Worm (Caenorhabditis elegans) whole organism, L1 larva: ENCODE data around the gene F54F2.7.
A peak's percentile ranks its signal among the peaks of the same experiment; 100 is the strongest.

ENCODE experiments used
- C04F5.9 ChIP-seq: sonication (generic microtip); optimal IDR thresholded peaks from 2 replicates; lab custom pipeline; 2016; ENCODE audit warnings: missing genetic modification characterization, missing compliant biosample characterization
- C34B4.2 ChIP-seq: sonication (generic microtip); optimal IDR thresholded peaks from 2 replicates; lab custom pipeline; 2017; ENCODE audit warnings: mild to moderate bottlenecking, missing genetic modification characterization, missing compliant biosample characterization
- Y116A8C.19 ChIP-seq: sonication (generic microtip); optimal IDR thresholded peaks from 2 replicates; lab custom pipeline; 2016; ENCODE audit warnings: missing compliant biosample characterization, missing genetic modification characterization, borderline replicate concordance
- ama-1 ChIP-seq: fragments of 150-350 bp; optimal IDR thresholded peaks from 2 replicates; lab custom pipeline; 2014
- blmp-1 ChIP-seq: fragments of 150-350 bp; optimal IDR thresholded peaks from 2 replicates; lab custom pipeline; 2014; ENCODE audit warnings: missing biosample characterization, missing genetic modification characterization
- ceh-88 ChIP-seq: fragments of 200-800 bp; sonication (Bioruptor generic); IDR thresholded peaks from 2 replicates; pipeline ENCODE4 v1.3.6; 2022; ENCODE audit warnings: missing genetic modification characterization, missing compliant biosample characterization
- ceh-90 ChIP-seq: sonication (generic microtip); optimal IDR thresholded peaks from 2 replicates; lab custom pipeline; 2016; ENCODE audit warnings: missing genetic modification characterization, missing compliant biosample characterization
- dsc-1 ChIP-seq: sonication (generic microtip); optimal IDR thresholded peaks from 2 replicates; lab custom pipeline; 2016; ENCODE audit warnings: mild to moderate bottlenecking, missing genetic modification characterization, missing compliant biosample characterization
- efl-1 ChIP-seq, 4 experiments: fragments of 150-350 bp; optimal IDR thresholded peaks in 3 of 4; peaks in 1 of 4; 1 replicate in 1 of 4; 2 replicates in 3 of 4; lab custom pipeline; 2014; ENCODE audit warnings: missing biosample characterization in 2 of 4, missing genetic modification characterization in 2 of 4, missing genetic modification reagents in 2 of 4
- efl-3 ChIP-seq: fragments of 200-800 bp; sonication (Bioruptor generic); optimal IDR thresholded peaks from 2 replicates; lab custom pipeline; 2018; ENCODE audit warnings: mild to moderate bottlenecking, missing genetic modification characterization, missing compliant biosample characterization
- egl-13 ChIP-seq: sonication (generic microtip); optimal IDR thresholded peaks from 2 replicates; lab custom pipeline; 2016; ENCODE audit warnings: missing genotype, missing genetic modification reagents, missing genetic modification characterization, missing compliant biosample characterization
- elt-2 ChIP-seq: sonication (generic microtip); optimal IDR thresholded peaks from 2 replicates; lab custom pipeline; 2016; ENCODE audit warnings: missing genetic modification characterization, mild to moderate bottlenecking, inconsistent platforms, missing compliant biosample characterization, missing genetic modification reagents
- elt-3 ChIP-seq, 6 experiments: fragments of 150-350 bp in 1 of 6; sonication (generic microtip); optimal IDR thresholded peaks; 2 replicates each; lab custom pipeline; 2017 to 2018; ENCODE audit warnings: missing biosample characterization in 6 of 6, missing genetic modification characterization in 6 of 6, inconsistent platforms in 1 of 6
- fkh-10 ChIP-seq: sonication (generic microtip); optimal IDR thresholded peaks from 2 replicates; lab custom pipeline; 2017; ENCODE audit warnings: missing biosample characterization, missing genetic modification reagents, missing genetic modification characterization
- grh-1 ChIP-seq: fragments of 200-800 bp; sonication (Bioruptor generic); IDR thresholded peaks from 2 replicates; pipeline ENCODE4 v1.3.6; 2022; ENCODE audit warnings: missing genetic modification reagents, missing genetic modification characterization, missing compliant biosample characterization
- hlh-17 ChIP-seq: fragments of 200-800 bp; sonication (Bioruptor generic); optimal IDR thresholded peaks from 2 replicates; lab custom pipeline; 2018; ENCODE audit warnings: missing genetic modification characterization, mild to moderate bottlenecking, missing compliant biosample characterization, moderate library complexity, borderline replicate concordance
- hlh-4 ChIP-seq: sonication (generic microtip); optimal IDR thresholded peaks from 2 replicates; lab custom pipeline; 2016; ENCODE audit warnings: mild to moderate bottlenecking, missing genetic modification characterization, missing compliant biosample characterization
- jun-1 ChIP-seq: fragments of 150-350 bp; optimal IDR thresholded peaks from 2 replicates; lab custom pipeline; 2014; ENCODE audit warnings: missing biosample characterization, missing genetic modification reagents, missing genetic modification characterization
- lin-14 ChIP-seq: fragments of 200-800 bp; sonication (Bioruptor generic); optimal IDR thresholded peaks from 2 replicates; lab custom pipeline; 2018; ENCODE audit warnings: mild to moderate bottlenecking, missing genetic modification characterization, moderate library complexity, missing compliant biosample characterization
- lin-15B ChIP-seq: fragments of 150-350 bp; sonication (generic microtip); optimal IDR thresholded peaks from 3 replicates; lab custom pipeline; 2014; ENCODE audit warnings: missing biosample characterization, missing genetic modification characterization
- lin-39 ChIP-seq: fragments of 150-350 bp; optimal IDR thresholded peaks from 2 replicates; lab custom pipeline; 2014; ENCODE audit warnings: missing biosample characterization, missing genetic modification reagents, missing genetic modification characterization
- lir-3 ChIP-seq: sonication (generic microtip); optimal IDR thresholded peaks from 2 replicates; lab custom pipeline; 2016; ENCODE audit warnings: mild to moderate bottlenecking, missing genetic modification characterization, moderate library complexity, missing compliant biosample characterization; ENCODE audit not compliant: poor library complexity
- lsy-2 ChIP-seq, 2 experiments: fragments of 150-350 bp; optimal IDR thresholded peaks; 2 replicates each; lab custom pipeline; 2014; ENCODE audit warnings: missing biosample characterization in 2 of 2, missing genetic modification characterization in 2 of 2
- mab-9 ChIP-seq: fragments of 200-800 bp; sonication (Bioruptor generic); IDR thresholded peaks from 2 replicates; pipeline ENCODE4 v1.3.6; 2022; ENCODE audit warnings: missing genetic modification reagents, missing genetic modification characterization, missing compliant biosample characterization
- mdl-1 ChIP-seq, 2 experiments: fragments of 150-350 bp; optimal IDR thresholded peaks; 2 replicates each; lab custom pipeline; 2014 to 2017; ENCODE audit warnings: missing biosample characterization in 2 of 2, missing genetic modification characterization in 2 of 2, inconsistent platforms in 1 of 2
- mef-2 ChIP-seq: fragments of 150-350 bp; optimal IDR thresholded peaks from 2 replicates; lab custom pipeline; 2014; ENCODE audit warnings: missing biosample characterization, missing genetic modification characterization
- mep-1 ChIP-seq: fragments of 150-350 bp; optimal IDR thresholded peaks from 2 replicates; lab custom pipeline; 2014; ENCODE audit warnings: missing biosample characterization, missing genetic modification characterization
- nhr-11 ChIP-seq: fragments of 150-350 bp; optimal IDR thresholded peaks from 2 replicates; lab custom pipeline; 2014; ENCODE audit warnings: missing biosample characterization, missing genetic modification characterization
- nhr-12 ChIP-seq: sonication (generic microtip); optimal IDR thresholded peaks from 2 replicates; lab custom pipeline; 2017; ENCODE audit warnings: missing biosample characterization, missing genetic modification characterization
- nhr-237 ChIP-seq: fragments of 150-350 bp; optimal IDR thresholded peaks from 2 replicates; lab custom pipeline; 2014; ENCODE audit warnings: missing biosample characterization, missing genetic modification characterization
- nhr-76 ChIP-seq: sonication (generic microtip); optimal IDR thresholded peaks from 2 replicates; lab custom pipeline; 2017; ENCODE audit warnings: missing biosample characterization, missing genetic modification characterization
- nhr-77 ChIP-seq: fragments of 150-350 bp; optimal IDR thresholded peaks from 2 replicates; lab custom pipeline; 2014; ENCODE audit warnings: missing biosample characterization, missing genetic modification characterization
- nhr-84 ChIP-seq: sonication (generic microtip); optimal IDR thresholded peaks from 2 replicates; lab custom pipeline; 2017; ENCODE audit warnings: missing biosample characterization, missing genetic modification characterization
- nhr-85 ChIP-seq: sonication (generic microtip); peaks from one replicate; lab custom pipeline; 2016; ENCODE audit warnings: missing genetic modification characterization, inconsistent platforms, missing compliant biosample characterization
- pag-3 ChIP-seq: sonication (generic microtip); optimal IDR thresholded peaks from 2 replicates; lab custom pipeline; 2017; ENCODE audit warnings: missing genetic modification characterization, mild to moderate bottlenecking, missing compliant biosample characterization, antibody characterized with exemption, borderline replicate concordance; ENCODE audit not compliant: insufficient read depth
- pqm-1 ChIP-seq: sonication (generic microtip); optimal IDR thresholded peaks from 3 replicates; lab custom pipeline; 2017; ENCODE audit warnings: missing biosample characterization, missing genetic modification characterization
- rnt-1 ChIP-seq: sonication (generic microtip); optimal IDR thresholded peaks from 2 replicates; lab custom pipeline; 2016; ENCODE audit warnings: mild to moderate bottlenecking, missing genetic modification characterization, moderate library complexity, missing compliant biosample characterization
- snpc-4 ChIP-seq: fragments of 150-350 bp; optimal IDR thresholded peaks from 2 replicates; lab custom pipeline; 2014; ENCODE audit warnings: missing biosample characterization, missing genetic modification characterization
- snu-23 ChIP-seq: sonication (generic microtip); optimal IDR thresholded peaks from 2 replicates; lab custom pipeline; 2016; ENCODE audit warnings: missing genetic modification characterization, missing compliant biosample characterization
- sup-37 ChIP-seq: fragments of 200-800 bp; sonication (Bioruptor generic); optimal IDR thresholded peaks from 2 replicates; lab custom pipeline; 2018; ENCODE audit warnings: mild to moderate bottlenecking, missing genetic modification characterization, missing compliant biosample characterization
- swsn-7 ChIP-seq: sonication (generic microtip); optimal IDR thresholded peaks from 2 replicates; lab custom pipeline; 2016; ENCODE audit warnings: missing genetic modification characterization, missing compliant biosample characterization
- tbx-2 ChIP-seq: sonication (generic microtip); optimal IDR thresholded peaks from 2 replicates; lab custom pipeline; 2016; ENCODE audit warnings: missing genetic modification characterization, missing compliant biosample characterization
- tlp-1 ChIP-seq: fragments of 150-350 bp; optimal IDR thresholded peaks from 2 replicates; lab custom pipeline; 2014; ENCODE audit warnings: missing biosample characterization, missing genetic modification characterization
- unc-130 ChIP-seq: fragments of 150-350 bp; optimal IDR thresholded peaks from 2 replicates; lab custom pipeline; 2017; ENCODE audit warnings: missing biosample characterization, missing genetic modification characterization, inconsistent platforms
- zag-1 ChIP-seq: fragments of 150-350 bp; optimal IDR thresholded peaks from 2 replicates; lab custom pipeline; 2014; ENCODE audit warnings: missing biosample characterization, missing genetic modification characterization
- zip-4 ChIP-seq: fragments of 200-800 bp; sonication (Bioruptor generic); optimal IDR thresholded peaks from 2 replicates; lab custom pipeline; 2018; ENCODE audit warnings: mild to moderate bottlenecking, missing genetic modification characterization, moderate library complexity, missing compliant biosample characterization
- ztf-11 ChIP-seq, 2 experiments: sonication (generic microtip); optimal IDR thresholded peaks; 2 replicates each; lab custom pipeline; 2016 to 2017; ENCODE audit warnings: missing genetic modification characterization in 2 of 2, missing biosample characterization in 1 of 2, missing compliant biosample characterization in 1 of 2
- ztf-4 ChIP-seq: fragments of 150-350 bp; optimal IDR thresholded peaks from 2 replicates; lab custom pipeline; 2014; ENCODE audit warnings: missing biosample characterization, missing genetic modification characterization

Gene F54F2.7

ce11 chrIII:8797211-8797733 lies 9.9 kb downstream of the F54F2.7 start (continued):
- peak; percentile 88 for TF ChIP-seq egl-13 (tag; lab: Kevin White, UChicago)
- peak; percentile 35 for TF ChIP-seq zip-4
- TF ChIP-seq elt-3 (tag; optimal IDR thresholded peaks at IDR 0.05; lab: Kevin White, UChicago), result peak in 5 of 6 experiments; percentile 2 to 87 (median 69)
- TF ChIP-seq mep-1, result peak; percentile 84
- TF ChIP-seq Y116A8C.19 (tag; lab: Kevin White, UChicago), result no peak
- TF ChIP-seq mef-2 (tag; lab: Kevin White, UChicago), result peak; percentile 47
- TF ChIP-seq mdl-1 (tag; optimal IDR thresholded peaks at IDR 0.05; lab: Kevin White, UChicago), result peak; percentile 20 to 92
- TF ChIP-seq jun-1 (tag; lab: Kevin White, UChicago), result peak; percentile 84
- peak; percentile 98 for TF ChIP-seq nhr-85
- TF ChIP-seq hlh-4 (tag; lab: Kevin White, UChicago), result no peak
- TF ChIP-seq nhr-77 (tag; lab: Kevin White, UChicago), result peak; percentile 61
- peak; percentile 62 for TF ChIP-seq lir-3 (tag; lab: Kevin White, UChicago)
- peak; percentile 78 for TF ChIP-seq ztf-4 (tag; lab: Kevin White, UChicago)
- TF ChIP-seq nhr-237 (tag; lab: Kevin White, UChicago), result no peak
- TF ChIP-seq hlh-17 (GFP tag; lab: Kevin White, UChicago), result no peak
- TF ChIP-seq blmp-1 (tag; lab: Kevin White, UChicago), result peak; percentile 79
- peak; percentile 88 for TF ChIP-seq snu-23 (GFP tag; lab: Kevin White, UChicago)
- no peak for TF ChIP-seq C34B4.2 (tag; lab: Kevin White, UChicago)
- TF ChIP-seq C04F5.9 (tag; lab: Kevin White, UChicago), result peak; percentile 40
- peak in 1 of 2 experiments; percentile 49 for TF ChIP-seq ztf-11 (tag; optimal IDR thresholded peaks at IDR 0.05; lab: Kevin White, UChicago)
- peak; percentile 38 for TF ChIP-seq sup-37 (GFP tag; lab: Kevin White, UChicago)
- TF ChIP-seq ceh-88 (GFP tag; lab: Robert Waterston, UW), result no peak
- TF ChIP-seq nhr-76 (tag; lab: Kevin White, UChicago), result no peak
- peak; percentile 86 for TF ChIP-seq tbx-2 (tag; lab: Kevin White, UChicago)
- no peak for TF ChIP-seq lin-15B
- no peak for TF ChIP-seq lin-39 (tag; lab: Kevin White, UChicago)
- TF ChIP-seq snpc-4 (tag; lab: Kevin White, UChicago), result peak; percentile 36
- peak; percentile 86 for TF ChIP-seq fkh-10 (GFP tag; lab: Kevin White, UChicago)
- TF ChIP-seq ama-1, result no peak
- TF ChIP-seq zag-1 (tag; lab: Kevin White, UChicago), result peak; percentile 71
- peak; percentile 87 for TF ChIP-seq swsn-7 (tag; lab: Kevin White, UChicago)
- no peak for TF ChIP-seq nhr-12
- TF ChIP-seq efl-3 (GFP tag; lab: Kevin White, UChicago), result no peak
- peak; percentile 47 for TF ChIP-seq rnt-1 (tag; lab: Kevin White, UChicago)
- TF ChIP-seq pqm-1 (tag; lab: Kevin White, UChicago), result no peak
- peak; percentile 91 for TF ChIP-seq elt-2 (tag; lab: Kevin White, UChicago)
- peak; percentile 30 for TF ChIP-seq pag-3 (tag; lab: Kevin White, UChicago)
- peak; percentile 74 to 95 for TF ChIP-seq lsy-2 (tag; optimal IDR thresholded peaks at IDR 0.05; lab: Kevin White, UChicago)
- TF ChIP-seq ceh-90 (tag; lab: Kevin White, UChicago), result no peak
- peak; percentile 98 for TF ChIP-seq lin-14 (GFP tag; lab: Kevin White, UChicago)
- TF ChIP-seq mab-9 (GFP tag; lab: Robert Waterston, UW), result 0 out of 2 replicates have a peak, but pooled peaks have one; percentile 67
- TF ChIP-seq tlp-1 (tag; lab: Kevin White, UChicago), result no peak
- TF ChIP-seq efl-1 (optimal IDR thresholded peaks at IDR 0.05; lab: Kevin White, UChicago), result peak; percentile 65 to 81
- peak; percentile 31 to 93 for TF ChIP-seq efl-1 (GFP tag; optimal IDR thresholded peaks at IDR 0.05 in 1 of 2; lab: Kevin White, UChicago)
- no peak for TF ChIP-seq nhr-84 (tag; lab: Kevin White, UChicago)
- TF ChIP-seq grh-1 (GFP tag; lab: Robert Waterston, UW), result peak; percentile 60
- TF ChIP-seq unc-130 (tag; lab: Kevin White, UChicago), result no peak
- peak; percentile 91 for TF ChIP-seq dsc-1
- peak; percentile 76 for TF ChIP-seq nhr-11
